Worm (Caenorhabditis elegans): Measurements from ENCODE around the gene gpd-2.

gpd-2 gene

ce11 chrX:3126233-3126632 lies 11.7 kb upstream of the gpd-2 start:
- TF ChIP-seq unc-62 (GFP tag; optimal IDR thresholded peaks at IDR 0.05): no peak

- TF ChIP-seq unc-62 (GFP tag; optimal IDR thresholded peaks at IDR 0.05): no peak
These were observed 5.1 kb upstream of the gpd-2 start for ce11 chrX:3119606-3120005.

ce11 chrX:3118596-3119287 lies 4.3 kb upstream of the gpd-2 start:
- TF ChIP-seq unc-62 (GFP tag; optimal IDR thresholded peaks at IDR 0.05): no peak

ce11 chrX:3117204-3117603 lies 2.7 kb upstream of the gpd-2 start:
- no peak for TF ChIP-seq unc-62 (GFP tag; optimal IDR thresholded peaks at IDR 0.05)

DNA sequence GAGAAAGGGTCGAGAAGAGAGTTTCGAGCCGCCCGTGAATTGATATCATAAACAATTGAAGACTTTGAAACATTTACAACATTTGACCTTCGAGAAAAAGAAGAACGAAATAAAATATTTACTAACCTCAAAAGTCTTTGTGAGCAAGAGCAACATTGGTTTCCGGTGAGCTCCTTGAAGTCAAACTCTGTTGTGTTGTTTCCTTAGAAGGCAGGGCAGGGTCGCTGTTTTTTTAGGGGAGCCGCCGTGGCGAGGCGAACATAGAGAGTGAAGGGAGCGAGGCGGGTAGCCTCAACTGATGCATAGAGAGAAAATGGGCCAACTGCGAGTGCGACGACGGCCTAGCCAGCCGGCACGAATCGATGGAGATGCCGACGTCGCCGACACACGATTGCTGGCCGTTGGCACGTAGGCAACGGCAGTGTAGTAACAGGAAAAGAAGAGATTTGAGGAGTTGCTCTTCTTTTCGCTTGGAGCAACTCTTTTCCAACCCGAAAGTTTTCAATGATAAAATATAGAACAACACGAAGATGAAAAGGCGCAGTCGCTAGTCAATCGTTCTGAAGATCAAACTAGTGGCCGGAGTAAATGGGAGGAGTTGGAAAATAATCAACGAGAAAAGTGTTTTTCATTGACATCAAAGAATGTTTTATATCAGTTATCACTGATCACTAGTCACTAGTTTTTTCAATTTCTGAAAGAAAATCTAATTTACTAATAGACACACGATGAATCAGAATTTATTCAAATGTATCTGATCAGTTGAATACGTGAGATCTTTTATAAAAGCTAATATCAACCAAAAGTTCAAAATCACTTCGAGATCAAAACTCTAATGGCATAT lies 1.8 kb upstream of the gpd-2 start, which contains the start of gene mai-1:
Gene mai-1 (minus strand): TSS at position 557 of the 844 bp plus-strand sequence.
- TF ChIP-seq unc-62 (GFP tag; optimal IDR thresholded peaks at IDR 0.05): no peak

ce11 chrX:3115134-3116032 lies 894 bp upstream of the gpd-2 start:
- TF ChIP-seq unc-62 (GFP tag; optimal IDR thresholded peaks at IDR 0.05): no peak

DNA sequence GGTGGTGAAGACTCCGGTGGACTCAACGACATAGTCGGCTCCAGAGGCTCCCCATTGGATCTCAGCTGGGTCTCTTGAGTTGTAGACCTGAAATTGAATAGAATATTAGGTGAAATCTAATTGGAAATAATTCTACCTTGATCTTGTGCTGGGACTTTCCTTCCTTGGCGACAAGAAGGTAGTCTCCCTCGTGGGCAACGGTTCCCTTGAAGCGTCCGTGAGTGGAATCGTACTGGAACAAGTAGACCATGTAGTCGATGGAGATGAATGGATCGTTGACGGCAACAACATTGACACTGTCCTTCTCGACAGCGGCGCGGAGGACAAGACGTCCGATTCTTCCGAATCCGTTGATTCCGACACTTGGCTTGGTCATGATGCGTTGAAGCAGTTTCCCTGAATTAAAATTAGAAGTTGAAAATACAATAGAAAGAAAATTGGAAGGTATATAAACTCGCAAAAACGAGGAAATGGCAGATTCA lies 1.5 kb downstream of the gpd-2 start, which contains the start of gene gpd-3:
Gene gpd-3 (minus strand): TSS at position 396 of the 482 bp plus-strand sequence.
- no peak for TF ChIP-seq unc-62 (GFP tag; optimal IDR thresholded peaks at IDR 0.05)

- no peak for TF ChIP-seq unc-62 (GFP tag; optimal IDR thresholded peaks at IDR 0.05)
These were observed 2.8 kb downstream of the gpd-2 start for ce11 chrX:3111687-3112086.

DNA sequence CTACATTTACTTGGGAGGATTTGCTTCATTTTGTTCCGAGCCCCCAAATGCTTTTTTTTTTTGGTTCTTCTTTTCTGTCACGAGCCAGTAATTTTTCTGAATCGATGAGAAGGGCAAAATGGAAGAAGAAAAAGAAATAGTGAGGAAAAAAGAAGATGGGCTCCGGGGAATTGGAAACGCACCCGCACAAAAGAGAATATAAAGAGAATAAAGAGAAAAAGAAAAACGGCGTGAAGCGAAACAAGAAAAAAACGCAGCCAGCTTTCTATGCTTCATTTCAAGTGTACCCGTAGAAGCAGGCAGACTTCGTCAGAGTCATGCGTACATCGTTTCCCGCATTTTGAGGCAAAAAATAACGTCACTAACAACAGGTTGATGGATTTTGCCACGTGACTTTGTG lies 3.4 kb downstream of the gpd-2 start:
- no peak for TF ChIP-seq unc-62 (GFP tag; optimal IDR thresholded peaks at IDR 0.05)

ce11 chrX:3110576-3110975 lies 3.9 kb downstream of the gpd-2 start, which contains the start of gene gpcp-1:
gpcp-1 (minus strand) TSS chrX:3110628.
- TF ChIP-seq unc-62 (GFP tag; optimal IDR thresholded peaks at IDR 0.05): no peak

ce11 chrX:3108603-3109002 lies 5.9 kb downstream of the gpd-2 start:
- no peak for TF ChIP-seq unc-62 (GFP tag; optimal IDR thresholded peaks at IDR 0.05)

DNA sequence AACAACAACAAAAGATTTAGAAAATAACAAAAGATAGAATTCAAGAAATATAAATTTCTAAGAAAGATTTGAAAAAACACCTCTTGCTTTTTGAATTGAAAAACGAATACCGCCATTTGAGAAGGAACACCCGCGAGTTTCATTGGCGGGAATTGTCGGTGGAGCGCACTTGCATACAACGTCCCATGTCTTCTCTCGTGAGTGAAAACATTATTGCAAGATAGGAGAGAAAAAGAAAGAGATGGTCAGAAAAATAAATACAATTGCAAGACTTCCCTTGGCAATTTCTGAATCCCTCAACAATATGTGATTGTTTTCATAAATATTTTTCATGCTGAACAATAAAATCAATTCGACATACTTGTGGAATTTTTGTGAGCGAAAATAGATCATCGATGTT lies 8.4 kb downstream of the gpd-2 start, which contains the start of gene K10B3.5:
Gene K10B3.5 (minus strand): TSS at position 343 of the 400 bp plus-strand sequence.
- no peak for TF ChIP-seq unc-62 (GFP tag; optimal IDR thresholded peaks at IDR 0.05)

DNA sequence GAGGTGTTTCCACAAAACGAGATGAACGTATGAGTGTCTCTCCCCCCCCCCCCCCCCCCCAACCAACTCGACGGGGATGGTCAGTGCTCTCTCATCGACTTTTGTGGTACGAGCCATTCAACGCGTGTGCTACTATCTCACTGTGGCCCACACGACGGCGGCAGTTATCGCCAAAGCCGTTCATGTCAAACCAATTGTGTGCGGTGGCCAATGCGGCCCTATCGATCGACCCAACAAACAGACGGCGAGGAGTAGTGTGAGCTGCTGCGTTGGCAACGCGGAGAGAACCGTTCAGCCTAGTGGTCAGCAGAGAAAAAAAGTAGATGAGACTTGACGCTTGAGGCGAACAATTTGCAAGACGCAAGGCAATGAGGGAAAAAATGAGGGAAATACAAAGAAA lies 11.7 kb downstream of the gpd-2 start:
- no peak for TF ChIP-seq unc-62 (GFP tag; optimal IDR thresholded peaks at IDR 0.05)

DNA sequence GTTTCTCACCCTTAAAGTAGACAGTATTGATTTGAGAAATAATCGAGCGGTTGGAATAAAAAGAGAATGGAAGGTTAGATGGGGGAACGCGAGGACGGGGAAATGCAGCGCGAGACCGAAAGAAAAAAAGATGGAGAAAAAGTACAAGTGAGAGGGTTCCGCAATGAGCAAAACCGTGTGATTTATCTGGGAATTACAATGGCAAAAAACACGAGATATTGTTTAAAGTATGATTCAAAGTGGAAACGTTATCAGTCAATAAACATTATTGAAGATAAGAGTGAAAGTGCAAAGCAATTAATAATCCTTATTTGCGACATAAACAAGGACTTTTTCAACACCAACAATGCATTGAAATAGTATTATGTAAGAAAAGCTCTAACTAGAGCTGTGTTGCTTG lies 12.3 kb downstream of the gpd-2 start, which contains the start of gene ztf-13:
Gene ztf-13 (minus strand): TSS at position 11 of the 400 bp plus-strand sequence.
- no peak for TF ChIP-seq unc-62 (GFP tag; optimal IDR thresholded peaks at IDR 0.05)

DNA sequence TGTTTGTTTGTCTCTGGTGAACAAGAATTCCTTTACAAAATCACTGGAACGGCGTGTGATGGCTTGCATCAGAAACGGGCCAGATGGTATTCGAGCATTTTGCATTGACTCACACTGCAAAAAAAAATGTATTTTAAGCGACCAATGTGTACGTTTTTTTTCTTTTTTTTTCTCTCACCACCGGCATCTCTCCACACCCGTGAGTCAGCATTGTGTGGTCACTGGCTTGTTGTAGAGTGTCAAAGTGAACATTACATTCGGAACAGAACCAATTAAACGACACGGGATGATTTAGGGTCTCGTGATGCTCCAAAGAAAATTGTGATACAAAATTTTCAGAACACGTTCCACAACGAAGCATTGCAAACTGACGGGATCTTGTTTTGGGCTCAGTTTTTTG lies 12.9 kb downstream of the gpd-2 start:
- no peak for TF ChIP-seq unc-62 (GFP tag; optimal IDR thresholded peaks at IDR 0.05)
